Fruit fly (Drosophila melanogaster) whole organism, embryonic: Measurements from ENCODE around the gene trx.

ENCODE experiments used
- BEAF-32 ChIP-seq: fragments of 200-800 bp; sonication (Bioruptor generic); optimal IDR thresholded peaks from 3 replicates; lab custom pipeline; 2017; ENCODE audit warnings: missing biosample characterization, missing genetic modification characterization, mild to moderate bottlenecking, moderate library complexity, missing genetic modification reagents
- CG10147 ChIP-seq: fragments of 200-800 bp; sonication (Bioruptor generic); optimal IDR thresholded peaks from 2 replicates; lab custom pipeline; 2019; ENCODE audit warnings: missing biosample characterization, mild to moderate bottlenecking, missing genetic modification characterization, moderate library complexity
- CG10209 ChIP-seq: fragments of 200-800 bp; sonication (Bioruptor generic); optimal IDR thresholded peaks from 3 replicates; lab custom pipeline; 2017; ENCODE audit warnings: missing biosample characterization, mild to moderate bottlenecking, missing genetic modification characterization, missing genetic modification reagents
- CG10321 ChIP-seq: fragments of 200-800 bp; sonication (Bioruptor generic); IDR thresholded peaks from 2 replicates; pipeline ENCODE4 v1.3.6; 2022; ENCODE audit warnings: missing biosample characterization, missing genetic modification characterization
- CG10979 ChIP-seq: fragments of 200-800 bp; sonication (Bioruptor generic); optimal IDR thresholded peaks from 2 replicates; lab custom pipeline; 2018; ENCODE audit warnings: missing biosample characterization, mild to moderate bottlenecking, missing genetic modification characterization, moderate library complexity
- CG12659 ChIP-seq: fragments of 200-800 bp; sonication (Bioruptor generic); optimal IDR thresholded peaks from 3 replicates; lab custom pipeline; 2017; ENCODE audit warnings: mild to moderate bottlenecking, missing biosample characterization, missing genetic modification reagents, missing genetic modification characterization
- CG13894 ChIP-seq: fragments of 200-800 bp; sonication (Bioruptor generic); optimal IDR thresholded peaks from 3 replicates; lab custom pipeline; 2018; ENCODE audit warnings: missing biosample characterization, mild to moderate bottlenecking, missing genetic modification characterization, moderate library complexity
- CG14441 ChIP-seq: fragments of 200-800 bp; sonication (Bioruptor generic); IDR thresholded peaks from 2 replicates; pipeline ENCODE4 v1.3.6; 2022; ENCODE audit warnings: missing biosample characterization, missing genetic modification characterization
- CG1602 ChIP-seq: fragments of 200-800 bp; sonication (Bioruptor generic); optimal IDR thresholded peaks from 3 replicates; lab custom pipeline; 2016; ENCODE audit warnings: missing biosample characterization, missing genetic modification characterization
- CG17328 ChIP-seq: fragments of 200-800 bp; sonication (Bioruptor generic); IDR thresholded peaks from 2 replicates; pipeline ENCODE4 v1.3.6; 2022; ENCODE audit warnings: missing biosample characterization, missing genetic modification characterization
- CG17912 ChIP-seq: fragments of 200-800 bp; sonication (Bioruptor generic); optimal IDR thresholded peaks from 2 replicates; lab custom pipeline; 2018; ENCODE audit warnings: missing biosample characterization, mild to moderate bottlenecking, missing genetic modification characterization
- CG18599 ChIP-seq: fragments of 200-800 bp; sonication (Bioruptor generic); optimal IDR thresholded peaks from 3 replicates; lab custom pipeline; 2017; ENCODE audit warnings: missing biosample characterization, missing genetic modification characterization, mild to moderate bottlenecking, moderate library complexity, missing genetic modification reagents
- CG3995 ChIP-seq: fragments of 200-800 bp; sonication (Bioruptor generic); optimal IDR thresholded peaks from 3 replicates; lab custom pipeline; 2016; ENCODE audit warnings: missing biosample characterization, missing genetic modification characterization
- CG5180 ChIP-seq: fragments of 200-800 bp; sonication (Bioruptor generic); optimal IDR thresholded peaks from 3 replicates; lab custom pipeline; 2017; ENCODE audit warnings: missing biosample characterization, missing genetic modification characterization, mild to moderate bottlenecking, moderate library complexity, missing genetic modification reagents
- CG6175 ChIP-seq: fragments of 200-800 bp; sonication (Bioruptor generic); IDR thresholded peaks from 3 replicates; pipeline ENCODE4 v1.3.6; 2022; ENCODE audit warnings: missing biosample characterization, missing genetic modification characterization
- CG6683 ChIP-seq: fragments of 200-800 bp; sonication (Bioruptor generic); optimal IDR thresholded peaks from 2 replicates; lab custom pipeline; 2017; ENCODE audit warnings: missing biosample characterization, mild to moderate bottlenecking, missing genetic modification characterization, missing genetic modification reagents
- CG7786 ChIP-seq: fragments of 200-800 bp; sonication (Bioruptor generic); optimal IDR thresholded peaks from 2 replicates; lab custom pipeline; 2016; ENCODE audit warnings: missing biosample characterization, missing genetic modification characterization
- CG8388 ChIP-seq: fragments of 200-800 bp; sonication (Bioruptor generic); optimal IDR thresholded peaks from 2 replicates; lab custom pipeline; 2019; ENCODE audit warnings: missing biosample characterization, mild to moderate bottlenecking, missing genetic modification characterization, moderate library complexity
- CG8924 ChIP-seq: fragments of 200-800 bp; optimal IDR thresholded peaks from 3 replicates; lab custom pipeline; 2019; ENCODE audit warnings: missing biosample characterization, mild to moderate bottlenecking, missing genetic modification characterization, moderate library complexity
- Chrac-16 ChIP-seq: fragments of 200-800 bp; sonication (Bioruptor generic); optimal IDR thresholded peaks from 3 replicates; lab custom pipeline; 2016; ENCODE audit warnings: missing biosample characterization, missing genetic modification characterization
- CkIIα-i1 ChIP-seq: fragments of 200-800 bp; sonication (Bioruptor generic); IDR thresholded peaks from 2 replicates; pipeline ENCODE4 v1.3.6; 2022; ENCODE audit warnings: missing biosample characterization, missing genetic modification characterization
- Drgx ChIP-seq: fragments of 200-800 bp; sonication (Bioruptor generic); IDR thresholded peaks from 2 replicates; pipeline ENCODE4 v1.3.6; 2022; ENCODE audit warnings: missing biosample characterization, missing genetic modification characterization
- Hmr ChIP-seq: fragments of 200-800 bp; sonication (Bioruptor generic); optimal IDR thresholded peaks from 3 replicates; lab custom pipeline; 2017; ENCODE audit warnings: mild to moderate bottlenecking, missing biosample characterization, missing genetic modification reagents, missing genetic modification characterization
- Hmx ChIP-seq: fragments of 200-800 bp; sonication (Bioruptor generic); optimal IDR thresholded peaks from 2 replicates; lab custom pipeline; 2016; ENCODE audit warnings: missing biosample characterization, missing genetic modification characterization
- Hr51 ChIP-seq, 2 experiments: fragments of 200-800 bp; sonication (Bioruptor generic); optimal IDR thresholded peaks; 2 replicates in 1 of 2; 3 replicates in 1 of 2; lab custom pipeline; 2016 to 2018; ENCODE audit warnings: missing biosample characterization in 2 of 2, missing genetic modification characterization in 2 of 2, mild to moderate bottlenecking in 1 of 2, moderate library complexity in 1 of 2
- Hr78 ChIP-seq, 2 experiments: fragments of 200-800 bp in 1 of 2; fragments of >200 bp in 1 of 2; sonication (Bioruptor generic) in 1 of 2; optimal IDR thresholded peaks; 2 replicates each; lab custom pipeline; 2017 to 2019; ENCODE audit warnings: missing biosample characterization in 2 of 2, missing genetic modification characterization in 2 of 2, mild to moderate bottlenecking in 1 of 2, moderate library complexity in 1 of 2
- Ravus ChIP-seq: fragments of 200-800 bp; sonication (Bioruptor generic); IDR thresholded peaks from 2 replicates; pipeline ENCODE4 v1.3.6; 2022; ENCODE audit warnings: missing biosample characterization, missing genetic modification characterization
- Taf1 ChIP-seq: fragments of 200-800 bp; sonication (Bioruptor generic); IDR thresholded peaks from 2 replicates; pipeline ENCODE4 v1.3.6; 2022; ENCODE audit warnings: missing biosample characterization, missing genetic modification characterization
- bsh ChIP-seq, 2 experiments: fragments of 200-800 bp; sonication (Bioruptor generic); optimal IDR thresholded peaks; 2 replicates each; lab custom pipeline; 2017 to 2018; ENCODE audit warnings: mild to moderate bottlenecking in 2 of 2, missing biosample characterization in 2 of 2, missing genetic modification characterization in 2 of 2, moderate library complexity in 1 of 2
- corto ChIP-seq: fragments of 200-800 bp; sonication (Bioruptor generic); optimal IDR thresholded peaks from 2 replicates; lab custom pipeline; 2016; ENCODE audit warnings: missing biosample characterization, mild to moderate bottlenecking, missing genetic modification characterization, moderate library complexity
- dimm ChIP-seq: fragments of 200-800 bp; sonication (Bioruptor generic); IDR thresholded peaks from 2 replicates; pipeline ENCODE4 v1.3.6; 2022; ENCODE audit warnings: missing biosample characterization, missing genetic modification characterization
- dmrt99B ChIP-seq: fragments of 200-800 bp; sonication (Bioruptor generic); optimal IDR thresholded peaks from 2 replicates; lab custom pipeline; 2018; ENCODE audit warnings: missing biosample characterization, mild to moderate bottlenecking, missing genetic modification characterization, moderate library complexity
- dysf ChIP-seq: fragments of 200-800 bp; sonication (Bioruptor generic); IDR thresholded peaks from 3 replicates; pipeline ENCODE4 v1.3.6; 2022; ENCODE audit warnings: missing biosample characterization, missing genetic modification characterization
- esg ChIP-seq: fragments of 200-800 bp; sonication (Bioruptor generic); conservative IDR thresholded peaks from 2 replicates; pipeline ENCODE4 v1.3.6; 2022; ENCODE audit warnings: missing biosample characterization, missing genetic modification characterization
- exex ChIP-seq: fragments of 200-800 bp; sonication (Bioruptor generic); optimal IDR thresholded peaks from 4 replicates; lab custom pipeline; 2018; ENCODE audit warnings: missing biosample characterization, mild to moderate bottlenecking, missing genetic modification characterization, moderate library complexity
- hkb ChIP-seq, 2 experiments: fragments of 200-800 bp in 1 of 2; fragments of >200 bp in 1 of 2; sonication (Bioruptor generic) in 1 of 2; IDR thresholded peaks in 1 of 2; optimal IDR thresholded peaks in 1 of 2; 2 replicates each; pipeline versions ENCODE4 v1.3.6 to Lab custom; 2017 to 2022; ENCODE audit warnings: missing biosample characterization in 1 of 2, missing genetic modification characterization in 1 of 2
- lbe ChIP-seq: fragments of 200-800 bp; sonication (Bioruptor generic); optimal IDR thresholded peaks from 2 replicates; lab custom pipeline; 2016; ENCODE audit warnings: missing biosample characterization, mild to moderate bottlenecking, missing genetic modification characterization
- nmo ChIP-seq: fragments of 200-800 bp; sonication (Bioruptor generic); optimal IDR thresholded peaks from 2 replicates; lab custom pipeline; 2018; ENCODE audit warnings: missing biosample characterization, mild to moderate bottlenecking, missing genetic modification characterization, moderate library complexity
- row ChIP-seq: fragments of 200-800 bp; sonication (Bioruptor generic); IDR thresholded peaks from 3 replicates; pipeline ENCODE4 v1.3.6; 2022; ENCODE audit warnings: missing biosample characterization, missing genetic modification characterization
- salm ChIP-seq: fragments of 200-800 bp; sonication (Bioruptor generic); optimal IDR thresholded peaks from 2 replicates; lab custom pipeline; 2018; ENCODE audit warnings: missing biosample characterization, mild to moderate bottlenecking, missing genetic modification characterization
- sim ChIP-seq: fragments of 200-800 bp; sonication (Bioruptor generic); IDR thresholded peaks from 2 replicates; pipeline ENCODE4 v1.3.6; 2022; ENCODE audit warnings: missing biosample characterization, missing genetic modification characterization
- sug ChIP-seq: fragments of 200-800 bp; optimal IDR thresholded peaks from 2 replicates; lab custom pipeline; 2019; ENCODE audit warnings: missing biosample characterization, mild to moderate bottlenecking, missing genetic modification characterization, moderate library complexity
- tgo ChIP-seq: fragments of 200-800 bp; sonication (Bioruptor generic); IDR thresholded peaks from 3 replicates; pipeline ENCODE4 v1.3.6; 2022; ENCODE audit warnings: missing biosample characterization, missing genetic modification characterization
- unpg ChIP-seq: fragments of 200-800 bp; sonication (Bioruptor generic); optimal IDR thresholded peaks from 3 replicates; lab custom pipeline; 2018; ENCODE audit warnings: missing biosample characterization, mild to moderate bottlenecking, missing genetic modification characterization, moderate library complexity
- zf30C ChIP-seq: fragments of 200-800 bp; sonication (Bioruptor generic); optimal IDR thresholded peaks from 3 replicates; lab custom pipeline; 2018; ENCODE audit warnings: missing biosample characterization, mild to moderate bottlenecking, missing genetic modification characterization
- zfh1 ChIP-seq: fragments of 200-800 bp; sonication (Bioruptor generic); IDR thresholded peaks from 3 replicates; pipeline ENCODE4 v1.3.6; 2022; ENCODE audit warnings: missing biosample characterization, missing genetic modification characterization

trx gene

dm6 chr3R:14294397-14295018 lies 7.8 kb upstream of the trx start (continued):
- TF ChIP-seq tgo (GFP tag; lab: Robert Waterston, UW) (no peak), CG5180 (GFP tag; lab: Kevin White, UChicago) (no peak), CG8388 (GFP tag; lab: Kevin White, UChicago) (no peak), Ravus (GFP tag; lab: Robert Waterston, UW) (no peak), CG14441 (no peak), Chrac-16 (no peak), salm (no peak), lbe (GFP tag; lab: Kevin White, UChicago) (peak; percentile 35), dimm (no peak), zf30C (no peak), CG17912 (GFP tag; lab: Kevin White, UChicago) (no peak), CG13894 (tag; lab: Kevin White, UChicago) (no peak), CG10147 (GFP tag; lab: Kevin White, UChicago) (no peak), CG18599 (GFP tag; lab: Kevin White, UChicago) (no peak), Hmx (GFP tag; lab: Kevin White, UChicago) (no peak), exex (tag; lab: Kevin White, UChicago) (peak; percentile 3), CG6175 (no peak), sug (tag; lab: Kevin White, UChicago) (peak; percentile 7)

- TF ChIP-seq CG1602 (GFP tag; lab: Kevin White, UChicago) (no peak), Drgx (peak; percentile 7; the same call in 1 of the 2 replicates), bsh (GFP tag; optimal IDR thresholded peaks at IDR 0.05; lab: Kevin White, UChicago) (peak in 1 of 2 experiments; percentile 34), esg (GFP tag; lab: Robert Waterston, UW) (no peak)
- TF ChIP-seq, all 482 proteins: peak for 2
These were observed 5.6 kb upstream of the trx start for dm6 chr3R:14292307-14292711.

dm6 chr3R:14291431-14291830 lies 4.7 kb upstream of the trx start:
- no peak for TF ChIP-seq hkb (optimal IDR thresholded peaks at IDR 0.05; lab: Kevin White, UChicago)
- 0 out of 2 replicates have a peak, but pooled peaks have one; percentile 39 for TF ChIP-seq hkb (GFP tag; IDR thresholded peaks at IDR 0.05; lab: Robert Waterston, UW)
- peak; percentile 5 for TF ChIP-seq CG8924 (tag; lab: Kevin White, UChicago)
- TF ChIP-seq CG10209 (GFP tag; lab: Kevin White, UChicago) = peak; percentile 14
- TF ChIP-seq Taf1 (GFP tag; lab: Robert Waterston, UW) = no peak
- TF ChIP-seq dmrt99B = peak; percentile 19
- peak; percentile 48; the same call in 2 of the 3 replicates for TF ChIP-seq row
- TF ChIP-seq CG10321 (GFP tag; lab: Robert Waterston, UW) = no peak
- peak; percentile 49 for TF ChIP-seq CG18599 (GFP tag; lab: Kevin White, UChicago)
- TF ChIP-seq BEAF-32 (GFP tag; lab: Kevin White, UChicago) = no peak
- 0 out of 2 replicates have a peak, but pooled peaks have one; percentile 11 for TF ChIP-seq CG17328 (GFP tag; lab: Robert Waterston, UW)
- TF ChIP-seq Hmr (GFP tag; lab: Kevin White, UChicago) = peak; percentile 2
- TF ChIP-seq CkIIα-i1 (GFP tag; lab: Robert Waterston, UW) = no peak
- peak; percentile 32 for TF ChIP-seq unpg
- peak; percentile 16 for TF ChIP-seq CG10979 (tag; lab: Kevin White, UChicago)
- TF ChIP-seq dysf (GFP tag; lab: Robert Waterston, UW) = peak; percentile 34; the same call in 1 of the 3 replicates
- no peak for TF ChIP-seq CG6683 (GFP tag; lab: Kevin White, UChicago)
- peak; percentile 81 for TF ChIP-seq Drgx
- no peak for TF ChIP-seq Hr78 (GFP tag; optimal IDR thresholded peaks at IDR 0.05; lab: Kevin White, UChicago)
- TF ChIP-seq CG7786 = no peak
- TF ChIP-seq Hr51 (GFP tag; optimal IDR thresholded peaks at IDR 0.05; lab: Kevin White, UChicago) = peak in 1 of 2 experiments; percentile 47
- no peak for TF ChIP-seq sim (GFP tag; lab: Robert Waterston, UW)
- TF ChIP-seq CG12659 (GFP tag; lab: Kevin White, UChicago) = peak; percentile 6
- TF ChIP-seq zfh1 (GFP tag; lab: Robert Waterston, UW) = 0 out of 3 replicates have a peak, but pooled peaks have one; percentile 13
- TF ChIP-seq CG3995 = no peak
- peak; percentile 45 for TF ChIP-seq corto
- TF ChIP-seq nmo (GFP tag; lab: Kevin White, UChicago) = peak; percentile 14
